Fruit fly (Drosophila melanogaster) whole organism, wandering third instar larva: ENCODE measurements around the gene eIF2Bbeta.

Experiments
- Abd-B ChIP-seq: fragments of >200 bp; optimal IDR thresholded peaks from 2 replicates; lab custom pipeline; 2017; ENCODE audit warnings: missing biosample characterization, missing genetic modification characterization
- CG9705 ChIP-seq: fragments of 200-800 bp; sonication (Bioruptor generic); optimal IDR thresholded peaks from 2 replicates; lab custom pipeline; 2018; ENCODE audit warnings: missing biosample characterization, mild to moderate bottlenecking, missing genetic modification characterization
- Dfd ChIP-seq: fragments of >200 bp; optimal IDR thresholded peaks from 2 replicates; lab custom pipeline; 2017; ENCODE audit warnings: missing biosample characterization, missing genetic modification characterization
- Mio ChIP-seq: sonication (Bioruptor generic); optimal IDR thresholded peaks from 2 replicates; lab custom pipeline; 2016; ENCODE audit warnings: missing biosample characterization, missing genetic modification characterization
- fru ChIP-seq: fragments of 200-800 bp; sonication (Bioruptor generic); optimal IDR thresholded peaks from 3 replicates; lab custom pipeline; 2016; ENCODE audit warnings: missing biosample characterization, mild to moderate bottlenecking, missing genetic modification characterization
- pan ChIP-seq: fragments of >200 bp; optimal IDR thresholded peaks from 2 replicates; lab custom pipeline; 2017
- psq ChIP-seq: fragments of 200-800 bp; sonication (Bioruptor generic); optimal IDR thresholded peaks from 3 replicates; lab custom pipeline; 2017; ENCODE audit warnings: missing biosample characterization, mild to moderate bottlenecking, missing genetic modification characterization, moderate library complexity
- usp ChIP-seq: fragments of >200 bp; optimal IDR thresholded peaks from 2 replicates; lab custom pipeline; 2017; ENCODE audit warnings: missing biosample characterization, missing genetic modification characterization

DNA sequence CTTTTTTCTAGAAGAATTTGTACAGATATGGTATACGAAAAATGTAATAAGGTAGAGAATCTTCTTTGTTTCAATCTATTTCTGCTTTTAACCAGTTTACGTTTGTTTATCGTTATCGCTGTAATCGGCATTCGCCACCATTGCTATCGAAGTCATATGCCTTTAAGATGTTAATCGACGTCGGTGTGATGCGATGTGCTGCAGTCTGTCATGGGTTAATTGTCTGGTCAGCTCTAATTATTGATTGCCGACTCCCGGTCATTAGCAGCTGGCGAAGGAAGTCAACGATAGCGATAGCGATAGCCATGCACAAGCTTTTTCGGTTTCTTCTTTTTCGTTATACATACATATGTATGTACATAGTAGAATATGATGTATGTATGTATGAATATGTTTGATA, 48.9 kb upstream of the eIF2Bbeta start:
- TF ChIP-seq psq (GFP tag; lab: Kevin White, UChicago) (no peak), fru (GFP tag; lab: Kevin White, UChicago) (no peak), usp (no peak), CG9705 (GFP tag; lab: Kevin White, UChicago) (no peak), Mio (no peak), Abd-B (GFP tag; lab: Kevin White, UChicago) (no peak), pan (no peak), Dfd (GFP tag; lab: Kevin White, UChicago) (no peak)
